Fruit fly (Drosophila melanogaster) whole organism, embryonic: Measurements from ENCODE around the gene Pdhb.
A peak's percentile ranks its signal among the peaks of the same experiment; 100 is the strongest.

Experiments
- Atf3 ChIP-seq: fragments of 200-800 bp; sonication (Bioruptor generic); optimal IDR thresholded peaks from 3 replicates; lab custom pipeline; 2016; ENCODE audit warnings: missing biosample characterization, missing genetic modification characterization
- Awh ChIP-seq: fragments of 200-800 bp; sonication (Bioruptor generic); IDR thresholded peaks from 2 replicates; pipeline ENCODE4, ENCODE4 v1.3.6; 2022; ENCODE audit warnings: missing biosample characterization, missing genetic modification characterization
- CG10462 ChIP-seq: fragments of 200-800 bp; sonication (Bioruptor generic); optimal IDR thresholded peaks from 2 replicates; lab custom pipeline; 2016; ENCODE audit warnings: missing biosample characterization, missing genetic modification characterization
- CG11085 ChIP-seq: fragments of 200-800 bp; sonication (Bioruptor generic); IDR thresholded peaks from 2 replicates; pipeline ENCODE4 v1.3.6; 2022; ENCODE audit warnings: missing biosample characterization, missing genetic modification characterization
- CG11560 ChIP-seq: fragments of 200-800 bp; sonication (Bioruptor generic); IDR thresholded peaks from 3 replicates; pipeline ENCODE4 v1.3.6; 2022; ENCODE audit warnings: missing biosample characterization, missing genetic modification characterization
- CG14014 ChIP-seq: fragments of 200-800 bp; sonication (Bioruptor generic); IDR thresholded peaks from 2 replicates; pipeline ENCODE4 v1.3.6; 2022; ENCODE audit warnings: missing biosample characterization, missing genetic modification characterization
- CG14667 ChIP-seq: fragments of 200-800 bp; sonication (Bioruptor generic); IDR thresholded peaks from 2 replicates; pipeline ENCODE4 v1.3.6; 2022; ENCODE audit warnings: missing biosample characterization, missing genetic modification characterization
- CG15073 ChIP-seq: fragments of 200-800 bp; sonication (Bioruptor generic); optimal IDR thresholded peaks from 2 replicates; lab custom pipeline; 2016; ENCODE audit warnings: missing biosample characterization, missing genetic modification characterization
- CG1647 ChIP-seq: fragments of 200-800 bp; sonication (Bioruptor generic); optimal IDR thresholded peaks from 3 replicates; lab custom pipeline; 2016; ENCODE audit warnings: missing biosample characterization, missing genetic modification characterization
- CG2202 ChIP-seq: fragments of 200-800 bp; sonication (Bioruptor generic); optimal IDR thresholded peaks from 2 replicates; lab custom pipeline; 2018; ENCODE audit warnings: missing biosample characterization, mild to moderate bottlenecking, missing genetic modification characterization
- CG2678 ChIP-seq: fragments of 200-800 bp; sonication (Bioruptor generic); optimal IDR thresholded peaks from 3 replicates; lab custom pipeline; 2019; ENCODE audit warnings: missing biosample characterization, mild to moderate bottlenecking, missing genetic modification characterization, moderate library complexity
- CG6689 ChIP-seq: fragments of 200-800 bp; sonication (Bioruptor generic); IDR thresholded peaks from 2 replicates; pipeline ENCODE4 v1.3.6; 2022; ENCODE audit warnings: missing biosample characterization, missing genetic modification characterization
- CG8281 ChIP-seq: fragments of 200-800 bp; sonication (Bioruptor generic); optimal IDR thresholded peaks from 2 replicates; lab custom pipeline; 2018; ENCODE audit warnings: missing biosample characterization, mild to moderate bottlenecking, missing genetic modification characterization, moderate library complexity
- CG9727 ChIP-seq: fragments of 200-800 bp; sonication (Bioruptor generic); optimal IDR thresholded peaks from 3 replicates; lab custom pipeline; 2017; ENCODE audit warnings: missing biosample characterization, mild to moderate bottlenecking, missing genetic modification characterization
- CHES-1-like ChIP-seq: fragments of 200-800 bp; sonication (Bioruptor generic); optimal IDR thresholded peaks from 2 replicates; lab custom pipeline; 2016; ENCODE audit warnings: missing biosample characterization, missing genetic modification characterization
- Dref ChIP-seq: fragments of 200-800 bp; sonication (Bioruptor generic); IDR thresholded peaks from 2 replicates; pipeline ENCODE4 v1.3.6; 2022; ENCODE audit warnings: missing biosample characterization, missing genetic modification characterization
- ERR ChIP-seq: fragments of 200-800 bp; sonication (Bioruptor generic); optimal IDR thresholded peaks from 2 replicates; lab custom pipeline; 2016; ENCODE audit warnings: missing biosample characterization, missing genetic modification characterization
- Ets97D ChIP-seq: fragments of 200-800 bp; sonication (Bioruptor generic); optimal IDR thresholded peaks from 3 replicates; lab custom pipeline; 2016; ENCODE audit warnings: missing biosample characterization, missing genetic modification characterization
- Fer2 ChIP-seq: fragments of 200-800 bp; sonication (Bioruptor generic); optimal IDR thresholded peaks from 2 replicates; lab custom pipeline; 2018; ENCODE audit warnings: missing biosample characterization, mild to moderate bottlenecking, missing genetic modification characterization, moderate library complexity
- H15 ChIP-seq: fragments of 200-800 bp; sonication (Bioruptor generic); IDR thresholded peaks from 3 replicates; pipeline ENCODE4 v1.3.6; 2022; ENCODE audit warnings: missing biosample characterization, missing genetic modification characterization
- Kr ChIP-seq: fragments of 200-800 bp; sonication (Bioruptor generic); optimal IDR thresholded peaks from 2 replicates; lab custom pipeline; 2017; ENCODE audit warnings: missing biosample characterization, mild to moderate bottlenecking, missing genetic modification characterization
- NC2β ChIP-seq: fragments of 200-800 bp; sonication (Bioruptor generic); optimal IDR thresholded peaks from 2 replicates; lab custom pipeline; 2016; ENCODE audit warnings: missing biosample characterization, missing genetic modification characterization
- Rfx ChIP-seq: fragments of 200-800 bp; sonication (Bioruptor generic); IDR thresholded peaks from 2 replicates; pipeline ENCODE4 v1.3.6; 2022; ENCODE audit warnings: missing biosample characterization, missing genetic modification characterization
- Usf ChIP-seq: fragments of 200-800 bp; sonication (Bioruptor generic); optimal IDR thresholded peaks from 2 replicates; lab custom pipeline; 2017; ENCODE audit warnings: missing genotype, missing biosample characterization, missing genetic modification characterization
- Vsx1 ChIP-seq: fragments of 200-800 bp; sonication (Bioruptor generic); optimal IDR thresholded peaks from 2 replicates; lab custom pipeline; 2017; ENCODE audit warnings: missing biosample characterization, mild to moderate bottlenecking, missing genetic modification characterization, missing genetic modification reagents
- ara ChIP-seq: fragments of 200-800 bp; sonication (Bioruptor generic); IDR thresholded peaks from 2 replicates; pipeline ENCODE4 v1.3.6; 2022; ENCODE audit warnings: missing biosample characterization, missing genetic modification characterization
- bbx ChIP-seq: fragments of 200-800 bp; sonication (Bioruptor generic); IDR thresholded peaks from 2 replicates; pipeline ENCODE4 v1.3.6; 2022; ENCODE audit warnings: missing biosample characterization, missing genetic modification characterization; ENCODE audit not compliant: partially characterized antibody
- bsh ChIP-seq, 2 experiments: fragments of 200-800 bp; sonication (Bioruptor generic); optimal IDR thresholded peaks; 2 replicates each; lab custom pipeline; 2017 to 2018; ENCODE audit warnings: mild to moderate bottlenecking in 2 of 2, missing biosample characterization in 2 of 2, missing genetic modification characterization in 2 of 2, moderate library complexity in 1 of 2
- chinmo ChIP-seq: fragments of 200-800 bp; sonication (Bioruptor generic); IDR thresholded peaks from 4 replicates; pipeline ENCODE4 v1.3.6; 2022; ENCODE audit warnings: missing biosample characterization, missing genetic modification characterization; ENCODE audit not compliant: partially characterized antibody
- da ChIP-seq: fragments of 200-800 bp; sonication (Bioruptor generic); optimal IDR thresholded peaks from 2 replicates; lab custom pipeline; 2016; ENCODE audit warnings: missing biosample characterization, missing genetic modification characterization
- dan ChIP-seq: fragments of 200-800 bp; sonication (Bioruptor generic); IDR thresholded peaks from 2 replicates; pipeline ENCODE4 v1.3.6; 2022; ENCODE audit warnings: missing biosample characterization, missing genetic modification characterization
- fru ChIP-seq: fragments of >200 bp; optimal IDR thresholded peaks from 2 replicates; lab custom pipeline; 2017
- grau ChIP-seq: fragments of 200-800 bp; optimal IDR thresholded peaks from 3 replicates; lab custom pipeline; 2019; ENCODE audit warnings: missing biosample characterization, mild to moderate bottlenecking, missing genetic modification characterization, moderate library complexity
- hbn ChIP-seq: fragments of 200-800 bp; sonication (Bioruptor generic); IDR thresholded peaks from 2 replicates; pipeline ENCODE4 v1.3.6; 2022; ENCODE audit warnings: missing biosample characterization, missing genetic modification characterization; ENCODE audit not compliant: partially characterized antibody
- her ChIP-seq: fragments of 200-800 bp; sonication (Bioruptor generic); optimal IDR thresholded peaks from 2 replicates; lab custom pipeline; 2016; ENCODE audit warnings: missing biosample characterization, missing genetic modification characterization
- knrl ChIP-seq: fragments of 200-800 bp; sonication (Bioruptor generic); IDR thresholded peaks from 3 replicates; pipeline ENCODE4 v1.3.6; 2022; ENCODE audit warnings: missing biosample characterization, missing genetic modification characterization; ENCODE audit not compliant: partially characterized antibody
- lilli ChIP-seq: fragments of 200-800 bp; sonication (Bioruptor generic); optimal IDR thresholded peaks from 3 replicates; lab custom pipeline; 2016; ENCODE audit warnings: missing biosample characterization, missing genetic modification characterization
- nau ChIP-seq: fragments of 200-800 bp; sonication (Bioruptor generic); optimal IDR thresholded peaks from 3 replicates; lab custom pipeline; 2017; ENCODE audit warnings: missing biosample characterization, mild to moderate bottlenecking, missing genetic modification characterization, missing genetic modification reagents
- nerfin-2 ChIP-seq: fragments of 200-800 bp; sonication (Bioruptor generic); IDR thresholded peaks from 2 replicates; pipeline ENCODE4 v1.3.6; 2022; ENCODE audit warnings: missing biosample characterization, missing genetic modification characterization; ENCODE audit not compliant: partially characterized antibody
- psq ChIP-seq: fragments of 200-800 bp; sonication (Bioruptor generic); optimal IDR thresholded peaks from 2 replicates; lab custom pipeline; 2017; ENCODE audit warnings: missing biosample characterization, missing genetic modification characterization
- repo ChIP-seq: fragments of 200-800 bp; sonication (Bioruptor generic); optimal IDR thresholded peaks from 2 replicates; lab custom pipeline; 2016; ENCODE audit warnings: missing biosample characterization, missing genetic modification characterization
- row ChIP-seq: fragments of 200-800 bp; sonication (Bioruptor generic); IDR thresholded peaks from 3 replicates; pipeline ENCODE4 v1.3.6; 2022; ENCODE audit warnings: missing biosample characterization, missing genetic modification characterization
- slou ChIP-seq: fragments of 200-800 bp; sonication (Bioruptor generic); optimal IDR thresholded peaks from 3 replicates; lab custom pipeline; 2016; ENCODE audit warnings: missing biosample characterization, missing genetic modification characterization
- sr ChIP-seq: fragments of 200-800 bp; sonication (Bioruptor generic); IDR thresholded peaks from 3 replicates; pipeline ENCODE4 v1.3.6; 2022; ENCODE audit warnings: missing biosample characterization, missing genetic modification characterization
- toy ChIP-seq: fragments of 200-800 bp; sonication (Bioruptor generic); IDR thresholded peaks from 2 replicates; pipeline ENCODE4 v1.3.6; 2022; ENCODE audit warnings: missing biosample characterization, missing genetic modification characterization
- unc-4 ChIP-seq: fragments of 200-800 bp; sonication (Bioruptor generic); IDR thresholded peaks from 2 replicates; pipeline ENCODE4 v1.3.6; 2022; ENCODE audit warnings: missing biosample characterization, missing genetic modification characterization; ENCODE audit not compliant: partially characterized antibody
- vvl ChIP-seq: fragments of 200-800 bp; sonication (Bioruptor generic); IDR thresholded peaks from 2 replicates; pipeline ENCODE4 v1.3.6; 2022; ENCODE audit warnings: missing biosample characterization, missing genetic modification characterization
- wor ChIP-seq: fragments of 200-800 bp; sonication (Bioruptor generic); IDR thresholded peaks from 2 replicates; pipeline ENCODE4 v1.3.6; 2022; ENCODE audit warnings: missing biosample characterization, missing genetic modification characterization
- zf30C ChIP-seq: fragments of 200-800 bp; sonication (Bioruptor generic); optimal IDR thresholded peaks from 3 replicates; lab custom pipeline; 2018; ENCODE audit warnings: missing biosample characterization, mild to moderate bottlenecking, missing genetic modification characterization

The Pdhb gene

dm6 chr3R:29122817-29123611 lies 10.1 kb downstream of the Pdhb start, which contains the start of the genes yem and Ctl2 (continued):
- peak; percentile 73 for TF ChIP-seq CG9727 (GFP tag; lab: Kevin White, UChicago)
- TF ChIP-seq CG15073 (GFP tag; lab: Kevin White, UChicago) = no peak
- peak; percentile 6 for TF ChIP-seq CG2202 (tag; lab: Kevin White, UChicago)
- no peak for TF ChIP-seq ERR
- 0 out of 2 replicates have a peak, but pooled peaks have one; percentile 24 for TF ChIP-seq Awh (GFP tag; lab: Robert Waterston, UW)
- no peak for TF ChIP-seq zf30C (GFP tag; lab: Kevin White, UChicago)
- TF ChIP-seq CG10462 (GFP tag; lab: Kevin White, UChicago) = peak; percentile 28
- TF ChIP-seq CG14667 (GFP tag; lab: Robert Waterston, UW) = peak; percentile 62
- no peak for TF ChIP-seq toy
- no peak for TF ChIP-seq nerfin-2 (GFP tag; lab: Robert Waterston, UW)
- TF ChIP-seq slou (GFP tag; lab: Kevin White, UChicago) = peak; percentile 59
- peak; percentile 67 for TF ChIP-seq da
- peak; percentile 59 for TF ChIP-seq CG2678
- TF ChIP-seq row (GFP tag; lab: Robert Waterston, UW) = peak; percentile 88
- TF ChIP-seq psq = peak; percentile 53
- TF ChIP-seq CG11085 = peak; percentile 61
- peak in 1 of 2 experiments; percentile 35 for TF ChIP-seq bsh (GFP tag; optimal IDR thresholded peaks at IDR 0.05; lab: Kevin White, UChicago)
- peak; percentile 65 for TF ChIP-seq bbx
- TF ChIP-seq Usf = peak; percentile 46
- 0 out of 2 replicates have a peak, but pooled peaks have one; percentile 50 for TF ChIP-seq ara (GFP tag; lab: Robert Waterston, UW)
- TF ChIP-seq her (GFP tag; lab: Kevin White, UChicago) = peak; percentile 45
- peak; percentile 79; the same call in 1 of the 4 replicates for TF ChIP-seq chinmo
- TF ChIP-seq Dref (GFP tag; lab: Robert Waterston, UW) = peak; percentile 47
- TF ChIP-seq CG8281 (tag; lab: Kevin White, UChicago) = peak; percentile 6
- TF ChIP-seq wor (GFP tag; lab: Robert Waterston, UW) = peak; percentile 47; the same call in 1 of the 2 replicates
- no peak for TF ChIP-seq dan (GFP tag; lab: Robert Waterston, UW)
- TF ChIP-seq grau = peak; percentile 72
- peak; percentile 59 for TF ChIP-seq NC2β (GFP tag; lab: Kevin White, UChicago)
- TF ChIP-seq Vsx1 (GFP tag; lab: Kevin White, UChicago) = no peak
- peak; percentile 81 for TF ChIP-seq Ets97D (GFP tag; lab: Kevin White, UChicago)
- TF ChIP-seq knrl (GFP tag; lab: Robert Waterston, UW) = no peak; the same call in 2 of the 3 replicates
- TF ChIP-seq H15 (GFP tag; lab: Robert Waterston, UW) = peak; percentile 56; the same call in 2 of the 3 replicates
- TF ChIP-seq CG14014 (GFP tag; lab: Robert Waterston, UW) = peak; percentile 44
- peak; percentile 58; the same call in 1 of the 2 replicates for TF ChIP-seq vvl (GFP tag; lab: Robert Waterston, UW)
- no peak for TF ChIP-seq Kr (GFP tag; lab: Kevin White, UChicago)
- peak; percentile 84 for TF ChIP-seq Rfx (GFP tag; lab: Robert Waterston, UW)
- TF ChIP-seq Atf3 = peak; percentile 82
- TF ChIP-seq repo (GFP tag; lab: Kevin White, UChicago) = peak; percentile 37
- TF ChIP-seq CG1647 (GFP tag; lab: Kevin White, UChicago) = peak; percentile 61
- peak; percentile 18; the same call in 1 of the 2 replicates for TF ChIP-seq CG6689 (GFP tag; lab: Robert Waterston, UW)
- TF ChIP-seq nau (GFP tag; lab: Kevin White, UChicago) = no peak
- no peak for TF ChIP-seq fru (lab: Kevin White, UChicago)
- no peak for TF ChIP-seq hbn (GFP tag; lab: Robert Waterston, UW)
- TF ChIP-seq Fer2 (tag; lab: Kevin White, UChicago) = no peak
- TF ChIP-seq unc-4 (GFP tag; lab: Robert Waterston, UW) = no peak
- peak; percentile 32; the same call in 1 of the 3 replicates for TF ChIP-seq CG11560
- peak; percentile 90 for TF ChIP-seq lilli (GFP tag; lab: Kevin White, UChicago)
- peak; percentile 18; the same call in 1 of the 3 replicates for TF ChIP-seq sr (GFP tag; lab: Robert Waterston, UW)
- peak; percentile 90 for TF ChIP-seq CHES-1-like (GFP tag; lab: Kevin White, UChicago)
